Worm (Caenorhabditis elegans): ENCODE measurements around the gene clec-49.

DNA sequence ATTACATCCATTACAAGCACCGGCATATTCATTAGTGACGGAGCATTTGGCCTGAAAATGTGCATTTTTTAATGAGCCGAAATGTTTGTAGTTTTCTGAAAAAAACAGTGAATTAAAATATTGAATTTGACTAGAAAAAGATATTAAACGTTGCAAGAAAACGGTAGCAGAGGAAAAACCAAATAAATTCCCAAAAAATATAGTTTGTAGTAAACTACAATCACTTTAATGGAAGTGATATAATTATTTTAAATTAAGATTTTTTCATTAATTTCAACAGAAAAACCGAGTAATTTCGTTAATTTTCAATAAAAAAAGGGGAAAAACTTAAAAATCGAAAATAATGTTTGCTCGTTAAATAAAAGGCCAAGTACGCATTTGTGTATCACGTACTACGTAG, 20.6 kb upstream of the clec-49 start, which contains the start of gene M162.15:
- TF ChIP-seq sma-9 (GFP tag; optimal IDR thresholded peaks at IDR 0.05) (no peak), sma-9 (tag; optimal IDR thresholded peaks at IDR 0.05) (no peak), unc-39 (tag; optimal IDR thresholded peaks at IDR 0.05) (no peak), nhr-25 (tag; optimal IDR thresholded peaks at IDR 0.05) (no peak), elt-3 (tag; optimal IDR thresholded peaks at IDR 0.05) (no peak), ZK546.5 (tag; optimal IDR thresholded peaks at IDR 0.05) (no peak), dmd-4 (tag; optimal IDR thresholded peaks at IDR 0.05) (no peak)

Measured in whole organism, L2 larva.